Worm (Caenorhabditis elegans) whole organism, L2 larva: Measurements from ENCODE around the gene T12G3.4.

Experiments used
- C34F6.9 ChIP-seq: fragments of 150-350 bp; optimal IDR thresholded peaks from 2 replicates; lab custom pipeline; 2014; ENCODE audit warnings: missing biosample characterization, missing genetic modification characterization
- F13H6.1 ChIP-seq: sonication (generic microtip); optimal IDR thresholded peaks from 2 replicates; lab custom pipeline; 2016; ENCODE audit warnings: missing genetic modification characterization, missing compliant biosample characterization
- R02D3.7 ChIP-seq: fragments of 150-350 bp; optimal IDR thresholded peaks from 2 replicates; lab custom pipeline; 2014; ENCODE audit warnings: missing biosample characterization, missing genetic modification characterization
- Y55F3AM.14 ChIP-seq: fragments of 200-800 bp; sonication (Bioruptor generic); optimal IDR thresholded peaks from 2 replicates; lab custom pipeline; 2018; ENCODE audit warnings: mild to moderate bottlenecking, missing genetic modification characterization, missing compliant biosample characterization
- ZK546.5 ChIP-seq: sonication (generic microtip); optimal IDR thresholded peaks from 2 replicates; lab custom pipeline; 2017; ENCODE audit warnings: missing biosample characterization, missing genetic modification characterization
- alr-1 ChIP-seq: fragments of 150-350 bp; optimal IDR thresholded peaks from 2 replicates; lab custom pipeline; 2014; ENCODE audit warnings: missing biosample characterization, missing genetic modification characterization
- aly-2 ChIP-seq: fragments of 150-350 bp; optimal IDR thresholded peaks from 2 replicates; lab custom pipeline; 2014; ENCODE audit warnings: missing biosample characterization, missing genetic modification characterization
- ama-1 ChIP-seq: fragments of 150-350 bp; optimal IDR thresholded peaks from 2 replicates; lab custom pipeline; 2018; ENCODE audit warnings: inconsistent platforms
- blmp-1 ChIP-seq: sonication (generic microtip); optimal IDR thresholded peaks from 2 replicates; lab custom pipeline; 2017; ENCODE audit warnings: missing genetic modification characterization, mild to moderate bottlenecking, missing compliant biosample characterization, antibody characterized with exemption, moderate library complexity; ENCODE audit not compliant: insufficient read depth
- ceh-16 ChIP-seq: fragments of 150-350 bp; optimal IDR thresholded peaks from 2 replicates; lab custom pipeline; 2014; ENCODE audit warnings: missing biosample characterization, missing genetic modification characterization
- ceh-82 ChIP-seq: fragments of 150-350 bp; optimal IDR thresholded peaks from 2 replicates; lab custom pipeline; 2014; ENCODE audit warnings: missing biosample characterization, missing genetic modification characterization
- crh-2 ChIP-seq: sonication (generic microtip); optimal IDR thresholded peaks from 2 replicates; lab custom pipeline; 2017; ENCODE audit warnings: missing biosample characterization, missing genetic modification characterization
- dmd-4 ChIP-seq: sonication (generic microtip); optimal IDR thresholded peaks from 2 replicates; lab custom pipeline; 2017; ENCODE audit warnings: missing biosample characterization, missing genetic modification characterization
- egl-27 ChIP-seq: sonication (generic microtip); optimal IDR thresholded peaks from 3 replicates; lab custom pipeline; 2017; ENCODE audit warnings: missing biosample characterization, missing genetic modification reagents, missing genetic modification characterization
- elt-1 ChIP-seq: fragments of 150-350 bp; optimal IDR thresholded peaks from 2 replicates; lab custom pipeline; 2014; ENCODE audit warnings: missing biosample characterization, missing genetic modification characterization
- elt-3 ChIP-seq: sonication (generic microtip); optimal IDR thresholded peaks from 2 replicates; lab custom pipeline; 2017; ENCODE audit warnings: missing biosample characterization, missing genetic modification characterization
- fos-1 ChIP-seq: fragments of 150-350 bp; optimal IDR thresholded peaks from 2 replicates; lab custom pipeline; 2014; ENCODE audit warnings: missing biosample characterization, missing genetic modification characterization
- gmeb-1 ChIP-seq: fragments of 150-350 bp; optimal IDR thresholded peaks from 2 replicates; lab custom pipeline; 2014; ENCODE audit warnings: missing biosample characterization, missing genetic modification characterization
- lin-11 ChIP-seq: fragments of 150-350 bp; sonication (generic microtip); optimal IDR thresholded peaks from 2 replicates; lab custom pipeline; 2014; ENCODE audit warnings: missing biosample characterization, missing genetic modification characterization, inconsistent platforms, mixed read lengths
- lin-13 ChIP-seq: fragments of 150-350 bp; optimal IDR thresholded peaks from 2 replicates; lab custom pipeline; 2014; ENCODE audit warnings: missing biosample characterization, missing genetic modification reagents, missing genetic modification characterization
- lsy-2 ChIP-seq, 2 experiments: fragments of 150-350 bp in 1 of 2; sonication (generic microtip) in 1 of 2; optimal IDR thresholded peaks; 2 replicates each; lab custom pipeline; 2014 to 2017; ENCODE audit warnings: missing biosample characterization in 2 of 2, missing genetic modification characterization in 2 of 2
- mab-5 ChIP-seq: fragments of 150-350 bp; optimal IDR thresholded peaks from 2 replicates; lab custom pipeline; 2014; ENCODE audit warnings: missing biosample characterization, missing genetic modification characterization
- mbf-1 ChIP-seq: sonication (generic microtip); optimal IDR thresholded peaks from 2 replicates; lab custom pipeline; 2017; ENCODE audit warnings: missing biosample characterization, missing genetic modification characterization
- mdl-1 ChIP-seq, 2 experiments: fragments of 150-350 bp in 1 of 2; sonication (generic microtip) in 1 of 2; optimal IDR thresholded peaks; 2 replicates each; lab custom pipeline; 2017; ENCODE audit warnings: missing biosample characterization in 2 of 2, missing genetic modification characterization in 2 of 2
- nhr-10 ChIP-seq: sonication (generic microtip); optimal IDR thresholded peaks from 2 replicates; lab custom pipeline; 2017; ENCODE audit warnings: missing biosample characterization, missing genetic modification characterization
- nhr-11 ChIP-seq: fragments of 150-350 bp; optimal IDR thresholded peaks from 2 replicates; lab custom pipeline; 2014; ENCODE audit warnings: missing biosample characterization, missing genetic modification characterization
- nhr-12 ChIP-seq: fragments of 150-350 bp; optimal IDR thresholded peaks from 2 replicates; lab custom pipeline; 2014; ENCODE audit warnings: missing biosample characterization, missing genetic modification characterization
- nhr-129 ChIP-seq: fragments of 150-350 bp; optimal IDR thresholded peaks from 2 replicates; lab custom pipeline; 2014; ENCODE audit warnings: missing biosample characterization, missing genetic modification characterization
- nhr-21 ChIP-seq: fragments of 150-350 bp; optimal IDR thresholded peaks from 2 replicates; lab custom pipeline; 2014; ENCODE audit warnings: missing biosample characterization, missing genetic modification characterization
- nhr-23 ChIP-seq: fragments of 150-350 bp; optimal IDR thresholded peaks from 2 replicates; lab custom pipeline; 2014; ENCODE audit warnings: missing biosample characterization, missing genetic modification reagents, missing genetic modification characterization
- nhr-237 ChIP-seq: fragments of 150-350 bp; optimal IDR thresholded peaks from 2 replicates; lab custom pipeline; 2014; ENCODE audit warnings: missing biosample characterization, missing genetic modification characterization
- nhr-25 ChIP-seq: fragments of 150-350 bp; sonication (generic microtip); optimal IDR thresholded peaks from 3 replicates; lab custom pipeline; 2014; ENCODE audit warnings: missing biosample characterization, missing genetic modification characterization
- nhr-6 ChIP-seq: fragments of 150-350 bp; optimal IDR thresholded peaks from 2 replicates; lab custom pipeline; 2014; ENCODE audit warnings: missing biosample characterization, missing genetic modification characterization
- nhr-77 ChIP-seq: fragments of 150-350 bp; optimal IDR thresholded peaks from 2 replicates; lab custom pipeline; 2014; ENCODE audit warnings: missing biosample characterization, missing genetic modification characterization
- peb-1 ChIP-seq: fragments of 150-350 bp; optimal IDR thresholded peaks from 2 replicates; lab custom pipeline; 2014; ENCODE audit warnings: missing biosample characterization, missing genetic modification characterization
- sem-4 ChIP-seq: fragments of 150-350 bp; optimal IDR thresholded peaks from 2 replicates; lab custom pipeline; 2014; ENCODE audit warnings: missing biosample characterization, missing genetic modification reagents, missing genetic modification characterization
- skn-1 ChIP-seq: sonication (generic microtip); optimal IDR thresholded peaks from 2 replicates; lab custom pipeline; 2017; ENCODE audit warnings: missing biosample characterization, missing genetic modification characterization
- sma-3 ChIP-seq: sonication (generic microtip); optimal IDR thresholded peaks from 2 replicates; lab custom pipeline; 2016; ENCODE audit warnings: missing genetic modification reagents, missing genetic modification characterization, missing compliant biosample characterization
- sma-9 ChIP-seq, 2 experiments: fragments of 150-350 bp in 1 of 2; sonication (generic microtip) in 1 of 2; optimal IDR thresholded peaks; 2 replicates each; lab custom pipeline; 2014 to 2016; ENCODE audit warnings: missing genetic modification characterization in 2 of 2, mild to moderate bottlenecking in 1 of 2, missing biosample characterization in 1 of 2, missing compliant biosample characterization in 1 of 2, missing genetic modification reagents in 1 of 2, moderate library complexity in 1 of 2
- snpc-4 ChIP-seq: fragments of 150-350 bp; optimal IDR thresholded peaks from 2 replicates; lab custom pipeline; 2014; ENCODE audit warnings: missing biosample characterization, missing genetic modification characterization
- unc-62 ChIP-seq: fragments of 150-350 bp; optimal IDR thresholded peaks from 2 replicates; lab custom pipeline; 2014; ENCODE audit warnings: missing biosample characterization, missing genetic modification reagents, missing genetic modification characterization
- zag-1 ChIP-seq: fragments of 150-350 bp; optimal IDR thresholded peaks from 2 replicates; lab custom pipeline; 2014; ENCODE audit warnings: missing biosample characterization, missing genetic modification characterization
- ztf-1 ChIP-seq: fragments of 200-800 bp; sonication (Bioruptor generic); conservative IDR thresholded peaks from 2 replicates; pipeline ENCODE4 v1.3.6; 2022; ENCODE audit warnings: missing genetic modification characterization, missing compliant biosample characterization
- ztf-4 ChIP-seq: fragments of 150-350 bp; optimal IDR thresholded peaks from 2 replicates; lab custom pipeline; 2014; ENCODE audit warnings: missing biosample characterization, missing genetic modification characterization

The T12G3.4 gene

DNA sequence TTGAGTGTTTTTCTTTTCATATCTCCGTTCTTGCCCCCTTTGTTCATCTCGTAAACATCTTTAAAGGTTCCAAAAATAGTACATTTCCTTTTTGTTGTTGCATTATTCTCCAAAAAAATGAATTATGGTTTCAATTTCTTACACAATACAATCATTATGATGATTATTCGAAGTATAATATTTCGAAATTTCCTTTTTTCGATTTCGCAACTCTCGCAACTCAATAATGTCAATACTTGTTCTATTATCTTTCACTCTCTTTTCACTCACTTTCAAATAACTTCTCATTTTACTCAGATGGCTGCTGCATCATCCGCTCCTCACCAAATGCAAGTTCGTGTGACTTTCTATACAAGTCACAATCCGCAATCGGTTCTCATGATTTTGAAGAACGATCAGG, 14.1 kb upstream of the T12G3.4 start, which contains the start of gene sqst-1:
Gene sqst-1, plus strand, starts transcription at position 298 of the 400 bp plus-strand sequence.
- TF ChIP-seq nhr-6 (tag; lab: Kevin White, UChicago) (no peak), nhr-12 (tag; lab: Kevin White, UChicago) (no peak), ztf-4 (peak; percentile 43), C34F6.9 (tag; lab: Kevin White, UChicago) (peak; percentile 20), R02D3.7 (tag; lab: Kevin White, UChicago) (no peak), sma-3 (GFP tag; lab: Kevin White, UChicago) (no peak), lin-11 (tag; lab: Kevin White, UChicago) (no peak), ztf-1 (no peak), gmeb-1 (no peak), lsy-2 (tag; optimal IDR thresholded peaks at IDR 0.05; lab: Kevin White, UChicago) (peak in 1 of 2 experiments; percentile 20), mab-5 (tag; lab: Kevin White, UChicago) (no peak), ceh-82 (tag; lab: Kevin White, UChicago) (no peak), mdl-1 (tag; optimal IDR thresholded peaks at IDR 0.05; lab: Kevin White, UChicago) (no peak), dmd-4 (tag; lab: Kevin White, UChicago) (no peak), nhr-25 (tag; lab: Kevin White, UChicago) (no peak), nhr-21 (no peak), nhr-11 (tag; lab: Kevin White, UChicago) (no peak), zag-1 (no peak), ZK546.5 (tag; lab: Kevin White, UChicago) (no peak), aly-2 (tag; lab: Kevin White, UChicago) (no peak), sma-9 (GFP tag; optimal IDR thresholded peaks at IDR 0.05; lab: Kevin White, UChicago) (no peak), sma-9 (tag; optimal IDR thresholded peaks at IDR 0.05; lab: Kevin White, UChicago) (no peak), elt-3 (tag; lab: Kevin White, UChicago) (no peak), nhr-129 (tag; lab: Kevin White, UChicago) (peak; percentile 72), skn-1 (tag; lab: Kevin White, UChicago) (no peak)

DNA sequence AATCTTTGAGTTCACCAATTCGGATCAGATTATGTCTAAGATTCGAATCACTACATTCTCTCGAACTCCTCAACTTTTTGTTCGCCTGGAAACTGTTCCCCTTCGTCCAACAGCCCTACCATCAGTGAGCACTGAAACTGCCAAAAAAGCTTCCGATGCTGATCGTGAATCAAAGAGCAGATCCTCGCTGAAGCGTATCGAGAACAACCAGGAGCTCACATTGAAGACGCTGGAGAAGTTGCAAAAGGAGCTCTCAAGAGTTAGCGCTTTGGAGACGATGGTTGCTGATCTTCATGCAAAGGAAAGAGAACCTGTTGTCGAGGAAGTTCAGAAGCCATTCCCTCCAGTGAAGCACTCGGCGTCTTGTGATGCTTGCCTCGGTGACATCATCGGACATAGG, 13.3 kb upstream of the T12G3.4 start:
- TF ChIP-seq nhr-129 (tag; lab: Kevin White, UChicago) = peak; percentile 13
- TF ChIP-seq blmp-1 = no peak
- peak; percentile 26 for TF ChIP-seq ama-1 (lab: Kevin White, UChicago)
- TF ChIP-seq, all 48 proteins: peak for 2

DNA sequence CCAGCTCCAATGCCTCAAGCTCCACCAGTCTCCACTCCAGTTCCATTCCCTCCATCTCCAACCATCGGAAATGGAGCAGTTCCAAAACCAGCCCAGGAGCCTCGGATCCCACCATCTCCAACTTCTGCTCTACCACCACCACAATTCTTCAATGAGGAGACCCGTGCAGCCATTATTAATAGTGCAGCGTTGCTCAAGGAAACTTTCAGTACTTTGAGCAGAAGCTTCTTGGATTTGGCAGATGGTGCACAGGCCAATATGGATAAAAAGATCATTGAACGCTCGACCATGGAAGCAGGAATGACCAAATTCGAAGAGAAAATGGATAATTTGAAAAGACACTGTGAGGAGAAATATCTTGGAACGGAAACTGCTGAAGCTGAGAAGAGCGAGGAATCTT, 12.6 kb upstream of the T12G3.4 start:
- TF ChIP-seq egl-27 (tag; lab: Kevin White, UChicago) (no peak), snpc-4 (no peak), lin-13 (GFP tag; lab: Kevin White, UChicago) (no peak), sma-9 (GFP tag; optimal IDR thresholded peaks at IDR 0.05; lab: Kevin White, UChicago) (no peak), sma-9 (tag; optimal IDR thresholded peaks at IDR 0.05; lab: Kevin White, UChicago) (no peak), ztf-1 (no peak), aly-2 (tag; lab: Kevin White, UChicago) (no peak), nhr-10 (tag; lab: Kevin White, UChicago) (no peak), dmd-4 (tag; lab: Kevin White, UChicago) (no peak)

DNA sequence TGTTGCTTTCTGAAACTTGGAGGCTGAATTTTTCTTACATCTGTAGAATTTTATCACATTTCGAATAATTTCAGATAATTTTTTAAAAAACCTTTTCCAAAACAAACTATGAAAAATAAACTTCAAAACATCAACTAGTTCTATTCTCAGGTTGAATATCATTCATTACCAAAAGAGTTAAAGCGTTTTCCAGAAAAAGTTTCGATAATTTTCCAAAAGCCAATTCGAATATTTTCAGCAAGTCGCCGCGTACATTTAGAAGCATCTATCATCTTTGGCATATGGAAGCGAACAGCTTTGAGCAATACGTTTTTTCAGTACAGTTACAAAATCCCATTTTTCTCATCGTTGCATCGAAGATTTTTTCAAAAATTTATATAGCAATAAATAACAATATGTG, 11.1 kb upstream of the T12G3.4 start:
- TF ChIP-seq egl-27 (tag; lab: Kevin White, UChicago) (no peak), gmeb-1 (no peak), dmd-4 (tag; lab: Kevin White, UChicago) (no peak), sem-4 (tag; lab: Kevin White, UChicago) (peak; percentile 64), crh-2 (tag; lab: Kevin White, UChicago) (no peak), nhr-237 (tag; lab: Kevin White, UChicago) (no peak), fos-1 (tag; lab: Kevin White, UChicago) (no peak), Y55F3AM.14 (GFP tag; lab: Kevin White, UChicago) (no peak), elt-3 (tag; lab: Kevin White, UChicago) (no peak), nhr-12 (tag; lab: Kevin White, UChicago) (no peak), alr-1 (tag; lab: Kevin White, UChicago) (no peak), nhr-10 (tag; lab: Kevin White, UChicago) (no peak), nhr-77 (tag; lab: Kevin White, UChicago) (no peak), F13H6.1 (tag; lab: Kevin White, UChicago) (no peak), nhr-6 (tag; lab: Kevin White, UChicago) (peak; percentile 1), nhr-21 (no peak), C34F6.9 (tag; lab: Kevin White, UChicago) (no peak), unc-62 (no peak), nhr-11 (tag; lab: Kevin White, UChicago) (no peak), sma-9 (GFP tag; optimal IDR thresholded peaks at IDR 0.05; lab: Kevin White, UChicago) (no peak), sma-9 (tag; optimal IDR thresholded peaks at IDR 0.05; lab: Kevin White, UChicago) (no peak), peb-1 (tag; lab: Kevin White, UChicago) (no peak), R02D3.7 (tag; lab: Kevin White, UChicago) (no peak), aly-2 (tag; lab: Kevin White, UChicago) (no peak), mab-5 (tag; lab: Kevin White, UChicago) (no peak), zag-1 (no peak), snpc-4 (no peak), ceh-16 (tag; lab: Kevin White, UChicago) (no peak), blmp-1 (no peak), lin-13 (GFP tag; lab: Kevin White, UChicago) (peak; percentile 11), mbf-1 (tag; lab: Kevin White, UChicago) (no peak), ztf-4 (peak; percentile 61), ceh-82 (tag; lab: Kevin White, UChicago) (no peak), skn-1 (tag; lab: Kevin White, UChicago) (no peak), nhr-23 (tag; lab: Kevin White, UChicago) (no peak), elt-1 (tag; lab: Kevin White, UChicago) (no peak), mdl-1 (tag; optimal IDR thresholded peaks at IDR 0.05; lab: Kevin White, UChicago) (no peak)
